Worm (Caenorhabditis elegans): ENCODE measurements around the gene aman-1.

DNA sequence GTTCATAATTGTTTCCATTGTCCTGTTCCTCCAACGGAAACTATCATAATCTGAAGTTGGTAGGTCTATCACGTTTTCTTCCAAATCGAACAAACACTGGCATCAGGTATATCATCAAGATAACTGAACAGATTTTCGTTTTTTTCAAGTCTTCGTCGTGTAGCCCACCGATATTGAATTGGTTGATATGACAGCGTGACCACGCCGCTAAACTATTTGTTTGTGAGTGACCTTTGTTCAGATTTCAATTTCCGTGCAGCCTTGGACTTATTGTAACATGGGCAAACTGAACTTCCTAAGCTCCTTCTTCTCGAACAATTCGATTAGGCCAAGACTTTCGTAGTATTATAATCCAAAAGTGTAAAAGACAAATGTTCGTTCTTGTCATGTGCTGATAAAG lies 47.3 kb upstream of the aman-1 start:
- TF ChIP-seq med-1 (GFP tag; optimal IDR thresholded peaks at IDR 0.05; ENCODE audit: insufficient read depth) (no peak), ztf-29 (GFP tag; IDR thresholded peaks at IDR 0.05) (no peak), T22C8.4 (GFP tag; IDR thresholded peaks at IDR 0.05) (no peak), ztf-23 (GFP tag; IDR thresholded peaks at IDR 0.05) (no peak), tab-1 (GFP tag; IDR thresholded peaks at IDR 0.05) (no peak)
